Fruit fly (Drosophila melanogaster) whole organism, pupa: ENCODE data around the gene CG3285.
A peak's percentile ranks its signal among the peaks of the same experiment; 100 is the strongest.

Source experiments
- CG10348 ChIP-seq: fragments of 200-800 bp; sonication (Bioruptor generic); IDR thresholded peaks from 2 replicates; pipeline ENCODE4 v1.3.6; 2022; ENCODE audit warnings: missing biosample characterization, missing genetic modification characterization
- CG12605 ChIP-seq: fragments of 200-800 bp; sonication (Bioruptor generic); IDR thresholded peaks from 2 replicates; pipeline ENCODE4 v1.3.6; 2022; ENCODE audit warnings: missing biosample characterization, missing genetic modification characterization
- CG13204 ChIP-seq: fragments of 200-800 bp; sonication (Bioruptor generic); optimal IDR thresholded peaks from 2 replicates; lab custom pipeline; 2018; ENCODE audit warnings: missing biosample characterization, mild to moderate bottlenecking, missing genetic modification characterization, moderate library complexity
- CG14655 ChIP-seq: fragments of 200-800 bp; sonication (Bioruptor generic); optimal IDR thresholded peaks from 3 replicates; lab custom pipeline; 2017; ENCODE audit warnings: mild to moderate bottlenecking, missing biosample characterization, missing genetic modification reagents, missing genetic modification characterization
- CG15710 ChIP-seq: fragments of 200-800 bp; sonication (Bioruptor generic); optimal IDR thresholded peaks from 2 replicates; lab custom pipeline; 2018; ENCODE audit warnings: missing biosample characterization, mild to moderate bottlenecking, missing genetic modification characterization, moderate library complexity
- CG17806 ChIP-seq: fragments of 200-800 bp; sonication (Bioruptor generic); optimal IDR thresholded peaks from 2 replicates; lab custom pipeline; 2018; ENCODE audit warnings: missing biosample characterization, mild to moderate bottlenecking, missing genetic modification characterization, moderate library complexity
- CG32121 ChIP-seq: fragments of 200-800 bp; sonication (Bioruptor generic); IDR thresholded peaks from 2 replicates; pipeline ENCODE4 v1.3.6; 2022; ENCODE audit warnings: missing biosample characterization, missing genetic modification characterization
- CG34367 ChIP-seq: fragments of 200-800 bp; sonication (Bioruptor generic); optimal IDR thresholded peaks from 2 replicates; lab custom pipeline; 2018; ENCODE audit warnings: missing biosample characterization, mild to moderate bottlenecking, missing genetic modification characterization
- CG4496 ChIP-seq: fragments of 200-800 bp; sonication (Bioruptor generic); IDR thresholded peaks from 3 replicates; pipeline ENCODE4 v1.3.6; 2022; ENCODE audit warnings: missing biosample characterization, missing genetic modification characterization
- CG8159 ChIP-seq: fragments of 200-800 bp; sonication (Bioruptor generic); optimal IDR thresholded peaks from 3 replicates; lab custom pipeline; 2018; ENCODE audit warnings: missing biosample characterization, mild to moderate bottlenecking, missing genetic modification characterization, moderate library complexity
- CG8301 ChIP-seq: fragments of 200-800 bp; sonication (Bioruptor generic); optimal IDR thresholded peaks from 2 replicates; lab custom pipeline; 2018; ENCODE audit warnings: missing biosample characterization, mild to moderate bottlenecking, missing genetic modification characterization
- CG9948 ChIP-seq: fragments of 200-800 bp; sonication (Bioruptor generic); optimal IDR thresholded peaks from 2 replicates; lab custom pipeline; 2018; ENCODE audit warnings: missing biosample characterization, mild to moderate bottlenecking, missing genetic modification characterization, moderate library complexity
- D1 ChIP-seq: fragments of 200-800 bp; sonication (Bioruptor generic); optimal IDR thresholded peaks from 2 replicates; lab custom pipeline; 2018; ENCODE audit warnings: missing biosample characterization, mild to moderate bottlenecking, missing genetic modification characterization, moderate library complexity
- EcR ChIP-seq: fragments of 200-800 bp; sonication (Bioruptor generic); optimal IDR thresholded peaks from 3 replicates; lab custom pipeline; 2019; ENCODE audit warnings: missing biosample characterization, missing genetic modification characterization, mild to moderate bottlenecking, moderate library complexity, missing genetic modification reagents
- Ets98B ChIP-seq: fragments of 200-800 bp; sonication (Bioruptor generic); IDR thresholded peaks from 2 replicates; pipeline ENCODE4 v1.3.6; 2022; ENCODE audit warnings: missing biosample characterization, missing genetic modification characterization
- Pif1A ChIP-seq: fragments of 200-800 bp; sonication (Bioruptor generic); optimal IDR thresholded peaks from 3 replicates; lab custom pipeline; 2016; ENCODE audit warnings: missing biosample characterization, missing genetic modification characterization
- Pif1B ChIP-seq: fragments of 200-800 bp; sonication (Bioruptor generic); optimal IDR thresholded peaks from 3 replicates; lab custom pipeline; 2016; ENCODE audit warnings: missing biosample characterization, missing genetic modification characterization
- Snoo ChIP-seq: fragments of 200-800 bp; sonication (Bioruptor generic); optimal IDR thresholded peaks from 3 replicates; lab custom pipeline; 2017; ENCODE audit warnings: missing biosample characterization, mild to moderate bottlenecking, missing genetic modification characterization, inconsistent platforms
- fd96Ca ChIP-seq: fragments of 200-800 bp; sonication (Bioruptor generic); IDR thresholded peaks from 3 replicates; pipeline ENCODE4 v1.3.6; 2022; ENCODE audit warnings: missing biosample characterization, missing genetic modification characterization
- gl ChIP-seq: fragments of 200-800 bp; sonication (Bioruptor generic); optimal IDR thresholded peaks from 2 replicates; lab custom pipeline; 2018; ENCODE audit warnings: missing biosample characterization, mild to moderate bottlenecking, missing genetic modification characterization
- rn ChIP-seq: fragments of 200-800 bp; sonication (Bioruptor generic); IDR thresholded peaks from 2 replicates; pipeline ENCODE4 v1.3.6; 2022; ENCODE audit warnings: missing biosample characterization, missing genetic modification characterization

CG3285 gene

DNA sequence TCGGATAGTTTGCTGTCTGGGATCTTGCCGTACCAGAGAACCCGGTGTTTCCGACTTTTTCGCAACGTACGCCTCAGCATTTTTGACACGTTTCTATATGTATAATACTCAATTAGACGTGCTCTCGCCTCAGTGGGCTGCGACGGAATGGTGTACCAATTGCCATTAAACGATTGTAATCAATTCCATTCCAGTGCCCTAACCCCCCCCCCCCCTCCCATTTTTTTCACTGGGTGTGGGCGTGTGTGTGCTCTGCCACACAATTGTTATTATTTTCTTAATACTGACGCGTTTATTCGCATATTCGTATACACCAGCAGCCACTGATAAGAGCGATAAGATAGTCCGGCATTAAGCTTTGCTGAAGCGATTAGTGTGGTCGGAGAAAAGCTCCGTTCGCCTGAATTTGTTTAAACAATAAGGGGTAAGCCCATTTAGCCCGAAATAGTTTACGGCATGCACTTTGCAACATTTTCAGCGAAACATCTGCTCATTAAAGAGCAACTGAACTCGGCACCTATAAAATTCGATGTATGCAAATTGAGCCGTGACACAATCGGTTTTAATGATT is 38.4 kb downstream of the CG3285 start:
- no peak for TF ChIP-seq Pif1B (GFP tag; lab: Kevin White, UChicago)
- TF ChIP-seq CG13204 (GFP tag; lab: Kevin White, UChicago) = no peak
- no peak for TF ChIP-seq CG32121 (GFP tag; lab: Robert Waterston, UW)
- no peak for TF ChIP-seq CG34367 (tag; lab: Kevin White, UChicago)
- TF ChIP-seq CG15710 = no peak

DNA sequence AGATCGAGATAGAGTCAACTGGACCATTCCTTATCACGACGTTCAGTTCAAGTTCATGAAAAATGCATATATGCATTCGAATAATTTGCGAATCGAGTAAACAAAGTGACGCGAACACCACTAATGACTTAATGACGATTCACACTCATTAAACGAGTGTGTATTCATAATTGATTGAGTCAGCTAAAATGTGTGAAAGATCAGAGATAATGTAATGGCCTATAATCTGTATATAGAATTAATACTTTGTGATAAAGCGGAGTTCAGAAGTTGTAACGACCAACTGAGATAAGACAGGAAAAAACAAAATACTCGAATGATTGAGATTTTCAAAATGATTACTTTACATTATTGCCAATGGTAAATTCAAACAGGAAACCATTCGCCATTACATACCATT is 39.1 kb downstream of the CG3285 start:
- TF ChIP-seq EcR (GFP tag; lab: Kevin White, UChicago) (peak; percentile 42), CG32121 (GFP tag; lab: Robert Waterston, UW) (no peak)

DNA sequence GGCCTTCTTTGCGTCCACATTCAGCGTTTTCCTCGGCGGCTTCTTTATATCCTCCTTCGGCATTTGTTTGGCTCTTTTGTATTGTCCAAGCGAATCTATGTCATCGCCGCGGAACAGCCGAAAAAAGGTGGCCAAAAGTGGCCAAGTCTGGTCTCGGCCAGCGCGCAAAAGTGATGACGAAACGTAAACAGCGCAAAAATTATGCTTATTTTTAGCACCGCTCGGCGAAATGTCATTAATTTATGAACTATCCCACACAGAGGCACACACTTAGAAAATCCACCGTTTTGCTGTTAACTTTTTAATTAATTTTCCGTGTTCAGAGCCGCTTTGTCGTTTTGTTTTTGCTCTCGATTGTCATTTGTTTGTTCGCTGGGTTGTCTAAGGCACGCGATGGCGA is 40.2 kb downstream of the CG3285 start:
- no peak for TF ChIP-seq CG4496
- TF ChIP-seq rn (GFP tag; lab: Robert Waterston, UW) = no peak
- TF ChIP-seq Pif1B (GFP tag; lab: Kevin White, UChicago) = no peak
- no peak for TF ChIP-seq CG17806 (tag; lab: Kevin White, UChicago)
- TF ChIP-seq fd96Ca (GFP tag; lab: Robert Waterston, UW) = no peak
- TF ChIP-seq EcR (GFP tag; lab: Kevin White, UChicago) = no peak
- no peak for TF ChIP-seq gl (tag; lab: Kevin White, UChicago)
- TF ChIP-seq CG34367 (tag; lab: Kevin White, UChicago) = no peak
- no peak for TF ChIP-seq Pif1A (GFP tag; lab: Kevin White, UChicago)
- no peak for TF ChIP-seq CG8159 (tag; lab: Kevin White, UChicago)
- no peak for TF ChIP-seq CG10348
- no peak for TF ChIP-seq CG13204 (GFP tag; lab: Kevin White, UChicago)
- no peak for TF ChIP-seq CG9948 (tag; lab: Kevin White, UChicago)
- TF ChIP-seq CG32121 (GFP tag; lab: Robert Waterston, UW) = no peak
- no peak for TF ChIP-seq Snoo (tag; lab: Kevin White, UChicago)
- no peak for TF ChIP-seq CG14655 (GFP tag; lab: Kevin White, UChicago)
- TF ChIP-seq CG12605 (GFP tag; lab: Robert Waterston, UW) = no peak
- TF ChIP-seq CG15710 = no peak
- TF ChIP-seq CG8301 (tag; lab: Kevin White, UChicago) = no peak
- TF ChIP-seq Ets98B = no peak

DNA sequence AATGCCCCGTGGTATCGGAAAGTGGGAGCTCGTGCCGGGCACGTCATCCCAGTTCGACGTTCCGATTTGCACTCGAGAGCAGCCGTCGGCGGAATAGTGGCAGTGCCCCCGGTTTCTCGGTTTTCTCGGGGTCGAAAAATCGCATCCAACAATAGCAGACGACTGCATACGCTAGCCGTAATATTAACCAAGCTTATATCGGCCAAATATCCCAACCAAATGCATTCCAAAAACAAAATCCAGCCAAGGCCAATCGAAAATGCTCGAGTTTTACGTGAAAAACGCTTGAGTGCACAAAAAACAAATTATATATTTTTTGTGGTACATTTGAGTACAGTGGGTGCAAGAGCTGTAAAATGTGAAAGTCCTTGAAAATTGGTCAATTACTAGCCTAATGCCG is 40.6 kb downstream of the CG3285 start:
- TF ChIP-seq CG34367 (tag; lab: Kevin White, UChicago) (no peak), CG4496 (peak; percentile 62; the same call in 2 of the 3 replicates), D1 (tag; lab: Kevin White, UChicago) (no peak), CG8301 (tag; lab: Kevin White, UChicago) (no peak), CG15710 (no peak), CG12605 (GFP tag; lab: Robert Waterston, UW) (0 out of 2 replicates have a peak, but pooled peaks have one; percentile 58), gl (tag; lab: Kevin White, UChicago) (no peak), CG9948 (tag; lab: Kevin White, UChicago) (no peak), rn (GFP tag; lab: Robert Waterston, UW) (no peak), CG17806 (tag; lab: Kevin White, UChicago) (peak; percentile 4), CG10348 (no peak), EcR (GFP tag; lab: Kevin White, UChicago) (peak; percentile 21), Snoo (tag; lab: Kevin White, UChicago) (no peak), fd96Ca (GFP tag; lab: Robert Waterston, UW) (peak; percentile 77; the same call in 2 of the 3 replicates), CG14655 (GFP tag; lab: Kevin White, UChicago) (no peak), Pif1B (GFP tag; lab: Kevin White, UChicago) (no peak), CG8159 (tag; lab: Kevin White, UChicago) (peak; percentile 45), Pif1A (GFP tag; lab: Kevin White, UChicago) (peak; percentile 43), CG13204 (GFP tag; lab: Kevin White, UChicago) (no peak), Ets98B (peak; percentile 71), CG32121 (GFP tag; lab: Robert Waterston, UW) (peak; percentile 74)

DNA sequence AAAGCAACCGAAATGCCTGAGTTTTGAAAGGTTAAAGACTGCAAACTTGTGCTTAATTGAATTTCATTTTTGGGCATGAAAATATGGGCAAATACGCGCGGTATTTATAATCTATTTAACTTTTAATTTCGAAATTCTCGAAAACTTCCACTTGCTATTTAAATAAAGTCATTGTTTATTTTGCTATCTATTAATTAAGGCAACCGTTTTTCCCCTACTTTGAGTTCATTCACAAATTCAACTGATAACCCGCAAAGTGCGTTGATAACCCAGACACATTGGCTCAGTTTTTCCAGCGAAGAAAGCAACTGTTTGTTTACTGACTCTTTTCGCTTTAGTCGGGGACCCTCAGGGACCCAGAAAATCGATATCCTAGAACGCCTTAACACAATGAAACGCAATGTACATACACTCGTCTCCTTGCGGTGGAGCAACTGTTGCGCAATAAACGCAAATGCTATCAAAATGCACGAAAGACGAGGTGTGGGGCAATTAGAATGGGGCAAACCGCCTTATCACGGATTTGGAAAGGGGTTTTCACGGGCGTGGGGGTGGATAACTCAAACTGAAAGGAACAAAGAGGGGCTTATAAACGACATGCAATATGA is 41.2 kb downstream of the CG3285 start:
- TF ChIP-seq Pif1A (GFP tag; lab: Kevin White, UChicago) (no peak), CG17806 (tag; lab: Kevin White, UChicago) (no peak), gl (tag; lab: Kevin White, UChicago) (no peak), CG4496 (no peak), CG34367 (tag; lab: Kevin White, UChicago) (no peak), CG12605 (GFP tag; lab: Robert Waterston, UW) (no peak), CG13204 (GFP tag; lab: Kevin White, UChicago) (no peak), CG14655 (GFP tag; lab: Kevin White, UChicago) (no peak), EcR (GFP tag; lab: Kevin White, UChicago) (no peak), CG8159 (tag; lab: Kevin White, UChicago) (no peak), CG10348 (no peak), CG15710 (no peak), fd96Ca (GFP tag; lab: Robert Waterston, UW) (no peak), CG9948 (tag; lab: Kevin White, UChicago) (no peak), Snoo (tag; lab: Kevin White, UChicago) (no peak), CG32121 (GFP tag; lab: Robert Waterston, UW) (no peak), D1 (tag; lab: Kevin White, UChicago) (no peak), rn (GFP tag; lab: Robert Waterston, UW) (no peak), Pif1B (GFP tag; lab: Kevin White, UChicago) (no peak)
- TF ChIP-seq, all 21 proteins: peak for 0
